Fruit fly (Drosophila melanogaster) whole organism, embryonic: ENCODE data around the gene CG9107.

Source experiments
- B-H2 ChIP-seq: fragments of 200-800 bp; sonication (Bioruptor generic); optimal IDR thresholded peaks from 2 replicates; lab custom pipeline; 2018; ENCODE audit warnings: missing biosample characterization, mild to moderate bottlenecking, missing genetic modification characterization
- CG10267 ChIP-seq: fragments of 200-800 bp; sonication (Bioruptor generic); optimal IDR thresholded peaks from 2 replicates; lab custom pipeline; 2018; ENCODE audit warnings: missing biosample characterization, mild to moderate bottlenecking, missing genetic modification characterization, moderate library complexity
- CG11560 ChIP-seq: fragments of 200-800 bp; sonication (Bioruptor generic); IDR thresholded peaks from 3 replicates; pipeline ENCODE4 v1.3.6; 2022; ENCODE audit warnings: missing biosample characterization, missing genetic modification characterization
- CG14710 ChIP-seq: fragments of 200-800 bp; sonication (Bioruptor generic); optimal IDR thresholded peaks from 3 replicates; lab custom pipeline; 2019; ENCODE audit warnings: missing biosample characterization, mild to moderate bottlenecking, missing genetic modification characterization, moderate library complexity
- CG14965 ChIP-seq: fragments of 200-800 bp; sonication (Bioruptor generic); optimal IDR thresholded peaks from 2 replicates; lab custom pipeline; 2016; ENCODE audit warnings: missing biosample characterization, missing genetic modification characterization, borderline replicate concordance
- CG1832 ChIP-seq: fragments of 200-800 bp; sonication (Bioruptor generic); optimal IDR thresholded peaks from 2 replicates; lab custom pipeline; 2017; ENCODE audit warnings: missing biosample characterization, mild to moderate bottlenecking, missing genetic modification characterization, inconsistent platforms
- CG3281 ChIP-seq: fragments of 200-800 bp; sonication (Bioruptor generic); optimal IDR thresholded peaks from 3 replicates; lab custom pipeline; 2017; ENCODE audit warnings: missing biosample characterization, mild to moderate bottlenecking, missing genetic modification characterization
- CG33213 ChIP-seq: fragments of 200-800 bp; sonication (Bioruptor generic); optimal IDR thresholded peaks from 3 replicates; lab custom pipeline; 2016; ENCODE audit warnings: missing biosample characterization, missing genetic modification characterization
- CG34376 ChIP-seq: fragments of 200-800 bp; sonication (Bioruptor generic); optimal IDR thresholded peaks from 2 replicates; lab custom pipeline; 2018; ENCODE audit warnings: missing biosample characterization, mild to moderate bottlenecking, missing genetic modification characterization
- CG3847 ChIP-seq: fragments of 200-800 bp; sonication (Bioruptor generic); IDR thresholded peaks from 2 replicates; pipeline ENCODE4 v1.3.6; 2022; ENCODE audit warnings: missing biosample characterization, missing genetic modification characterization
- CG4328 ChIP-seq: fragments of 200-800 bp; sonication (Bioruptor generic); optimal IDR thresholded peaks from 3 replicates; lab custom pipeline; 2017; ENCODE audit warnings: missing biosample characterization, missing genetic modification reagents, missing genetic modification characterization
- CG43689 ChIP-seq: fragments of 200-800 bp; sonication (Bioruptor generic); IDR thresholded peaks from 2 replicates; pipeline ENCODE4 v1.3.6; 2022; ENCODE audit warnings: missing biosample characterization, missing genetic modification characterization
- CG4730 ChIP-seq: fragments of 200-800 bp; sonication (Bioruptor generic); IDR thresholded peaks from 2 replicates; pipeline ENCODE4 v1.3.6; 2022; ENCODE audit warnings: missing biosample characterization, missing genetic modification characterization
- CG6683 ChIP-seq: fragments of 200-800 bp; sonication (Bioruptor generic); optimal IDR thresholded peaks from 2 replicates; lab custom pipeline; 2017; ENCODE audit warnings: missing biosample characterization, mild to moderate bottlenecking, missing genetic modification characterization, missing genetic modification reagents
- CG9609 ChIP-seq: fragments of 200-800 bp; sonication (Bioruptor generic); optimal IDR thresholded peaks from 3 replicates; lab custom pipeline; 2016; ENCODE audit warnings: missing biosample characterization, missing genetic modification characterization
- D19B ChIP-seq: fragments of 200-800 bp; sonication (Bioruptor generic); optimal IDR thresholded peaks from 2 replicates; lab custom pipeline; 2017; ENCODE audit warnings: missing biosample characterization, mild to moderate bottlenecking, missing genetic modification characterization
- Dip3 ChIP-seq: fragments of 200-800 bp; sonication (Bioruptor generic); optimal IDR thresholded peaks from 3 replicates; lab custom pipeline; 2016; ENCODE audit warnings: missing biosample characterization, missing genetic modification characterization
- Dp ChIP-seq: fragments of 200-800 bp; sonication (Bioruptor generic); optimal IDR thresholded peaks from 2 replicates; lab custom pipeline; 2018; ENCODE audit warnings: missing biosample characterization, mild to moderate bottlenecking, missing genetic modification characterization, moderate library complexity
- E2f2 ChIP-seq: fragments of 200-800 bp; sonication (Bioruptor generic); IDR thresholded peaks from 2 replicates; pipeline ENCODE4 v1.3.6; 2022; ENCODE audit warnings: missing biosample characterization, missing genetic modification characterization
- HHEX ChIP-seq: fragments of 200-800 bp; sonication (Bioruptor generic); optimal IDR thresholded peaks from 3 replicates; lab custom pipeline; 2017; ENCODE audit warnings: missing biosample characterization, mild to moderate bottlenecking, missing genetic modification characterization, missing genetic modification reagents
- Hmr ChIP-seq: fragments of 200-800 bp; sonication (Bioruptor generic); optimal IDR thresholded peaks from 3 replicates; lab custom pipeline; 2017; ENCODE audit warnings: mild to moderate bottlenecking, missing biosample characterization, missing genetic modification reagents, missing genetic modification characterization
- Hmx ChIP-seq: fragments of 200-800 bp; sonication (Bioruptor generic); optimal IDR thresholded peaks from 2 replicates; lab custom pipeline; 2016; ENCODE audit warnings: missing biosample characterization, missing genetic modification characterization
- Jarid2 ChIP-seq: fragments of 200-800 bp; sonication (Bioruptor generic); optimal IDR thresholded peaks from 3 replicates; lab custom pipeline; 2017; ENCODE audit warnings: mild to moderate bottlenecking, missing biosample characterization, missing genetic modification reagents, missing genetic modification characterization
- NC2β ChIP-seq: fragments of 200-800 bp; sonication (Bioruptor generic); optimal IDR thresholded peaks from 2 replicates; lab custom pipeline; 2016; ENCODE audit warnings: missing biosample characterization, missing genetic modification characterization
- Side ChIP-seq: fragments of 200-800 bp; sonication (Bioruptor generic); optimal IDR thresholded peaks from 2 replicates; lab custom pipeline; 2016; ENCODE audit warnings: missing biosample characterization, missing genetic modification characterization
- Spps ChIP-seq: fragments of 200-800 bp; sonication (Bioruptor generic); optimal IDR thresholded peaks from 2 replicates; lab custom pipeline; 2018; ENCODE audit warnings: missing biosample characterization, mild to moderate bottlenecking, missing genetic modification characterization
- Sry-β ChIP-seq: fragments of 200-800 bp; sonication (Bioruptor generic); optimal IDR thresholded peaks from 2 replicates; lab custom pipeline; 2018; ENCODE audit warnings: missing biosample characterization, mild to moderate bottlenecking, missing genetic modification characterization, moderate library complexity
- croc ChIP-seq: fragments of 200-800 bp; sonication (Bioruptor generic); conservative IDR thresholded peaks from 3 replicates; pipeline ENCODE4 v1.3.6; 2022; ENCODE audit warnings: missing biosample characterization, missing genetic modification characterization
- crol ChIP-seq: fragments of 200-800 bp; sonication (Bioruptor generic); IDR thresholded peaks from 2 replicates; pipeline ENCODE4 v1.3.6; 2022; ENCODE audit warnings: missing biosample characterization, missing genetic modification characterization
- crp ChIP-seq, 2 experiments: fragments of 200-800 bp; sonication (Bioruptor generic); optimal IDR thresholded peaks; 2 replicates in 1 of 2; 3 replicates in 1 of 2; lab custom pipeline; 2017; ENCODE audit warnings: missing biosample characterization in 2 of 2, missing genetic modification characterization in 2 of 2, mild to moderate bottlenecking in 1 of 2, moderate library complexity in 1 of 2
- dpn ChIP-seq, 2 experiments: fragments of 200-800 bp; sonication (Bioruptor generic); optimal IDR thresholded peaks; 3 replicates each; lab custom pipeline; 2016; ENCODE audit warnings: missing biosample characterization in 2 of 2, missing genetic modification characterization in 2 of 2
- esg ChIP-seq: fragments of 200-800 bp; sonication (Bioruptor generic); conservative IDR thresholded peaks from 2 replicates; pipeline ENCODE4 v1.3.6; 2022; ENCODE audit warnings: missing biosample characterization, missing genetic modification characterization
- fd102C ChIP-seq: fragments of 200-800 bp; sonication (Bioruptor generic); optimal IDR thresholded peaks from 2 replicates; lab custom pipeline; 2018; ENCODE audit warnings: missing biosample characterization, mild to moderate bottlenecking, missing genetic modification characterization, moderate library complexity
- gfzf ChIP-seq: fragments of 200-800 bp; sonication (Bioruptor generic); optimal IDR thresholded peaks from 2 replicates; lab custom pipeline; 2016; ENCODE audit warnings: missing biosample characterization, mild to moderate bottlenecking, missing genetic modification characterization, moderate library complexity
- her ChIP-seq: fragments of 200-800 bp; sonication (Bioruptor generic); optimal IDR thresholded peaks from 2 replicates; lab custom pipeline; 2016; ENCODE audit warnings: missing biosample characterization, missing genetic modification characterization
- inv ChIP-seq: fragments of 200-800 bp; sonication (Bioruptor generic); IDR thresholded peaks from 2 replicates; pipeline ENCODE4 v1.3.6; 2022; ENCODE audit warnings: missing biosample characterization, missing genetic modification characterization; ENCODE audit not compliant: partially characterized antibody
- lov ChIP-seq, 2 experiments: fragments of 200-800 bp in 1 of 2; fragments of >200 bp in 1 of 2; sonication (Bioruptor generic) in 1 of 2; IDR thresholded peaks in 1 of 2; optimal IDR thresholded peaks in 1 of 2; 2 replicates in 1 of 2; 3 replicates in 1 of 2; pipeline versions ENCODE4 v1.3.6 to Lab custom; 2017 to 2022; ENCODE audit warnings: missing biosample characterization in 1 of 2, missing genetic modification characterization in 1 of 2
- nom ChIP-seq: fragments of 200-800 bp; sonication (Bioruptor generic); optimal IDR thresholded peaks from 2 replicates; lab custom pipeline; 2017; ENCODE audit warnings: missing biosample characterization, missing genetic modification characterization, mild to moderate bottlenecking, moderate library complexity, missing genetic modification reagents
- onecut ChIP-seq: fragments of 200-800 bp; sonication (Bioruptor generic); IDR thresholded peaks from 2 replicates; pipeline ENCODE4 v1.3.6; 2022; ENCODE audit warnings: missing biosample characterization, missing genetic modification characterization
- pho ChIP-seq: fragments of 200-800 bp; sonication (Bioruptor generic); optimal IDR thresholded peaks from 2 replicates; lab custom pipeline; 2016; ENCODE audit warnings: missing biosample characterization, missing genetic modification characterization
- sim ChIP-seq: fragments of 200-800 bp; sonication (Bioruptor generic); IDR thresholded peaks from 2 replicates; pipeline ENCODE4 v1.3.6; 2022; ENCODE audit warnings: missing biosample characterization, missing genetic modification characterization
- slp2 ChIP-seq: fragments of 200-800 bp; sonication (Bioruptor generic); optimal IDR thresholded peaks from 2 replicates; lab custom pipeline; 2016; ENCODE audit warnings: missing biosample characterization, missing genetic modification characterization
- sob ChIP-seq: fragments of 200-800 bp; sonication (Bioruptor generic); IDR thresholded peaks from 2 replicates; pipeline ENCODE4 v1.3.6; 2022; ENCODE audit warnings: missing biosample characterization, missing genetic modification characterization
- sr ChIP-seq: fragments of 200-800 bp; sonication (Bioruptor generic); IDR thresholded peaks from 3 replicates; pipeline ENCODE4 v1.3.6; 2022; ENCODE audit warnings: missing biosample characterization, missing genetic modification characterization
- stwl ChIP-seq: fragments of 200-800 bp; sonication (Bioruptor generic); optimal IDR thresholded peaks from 3 replicates; lab custom pipeline; 2018; ENCODE audit warnings: missing biosample characterization, mild to moderate bottlenecking, missing genetic modification characterization, moderate library complexity
- sug ChIP-seq: fragments of 200-800 bp; optimal IDR thresholded peaks from 2 replicates; lab custom pipeline; 2019; ENCODE audit warnings: missing biosample characterization, mild to moderate bottlenecking, missing genetic modification characterization, moderate library complexity
- trh ChIP-seq: fragments of 200-800 bp; sonication (Bioruptor generic); optimal IDR thresholded peaks from 2 replicates; lab custom pipeline; 2016; ENCODE audit warnings: missing biosample characterization, missing genetic modification characterization
- twi ChIP-seq: fragments of 200-800 bp; optimal IDR thresholded peaks from 2 replicates; lab custom pipeline; 2019; ENCODE audit warnings: missing biosample characterization, mild to moderate bottlenecking, missing genetic modification characterization, moderate library complexity
- vvl ChIP-seq: fragments of 200-800 bp; sonication (Bioruptor generic); IDR thresholded peaks from 2 replicates; pipeline ENCODE4 v1.3.6; 2022; ENCODE audit warnings: missing biosample characterization, missing genetic modification characterization
- zen ChIP-seq: fragments of 200-800 bp; sonication (Bioruptor generic); optimal IDR thresholded peaks from 3 replicates; lab custom pipeline; 2018; ENCODE audit warnings: missing biosample characterization, mild to moderate bottlenecking, missing genetic modification characterization, moderate library complexity

The CG9107 gene

DNA sequence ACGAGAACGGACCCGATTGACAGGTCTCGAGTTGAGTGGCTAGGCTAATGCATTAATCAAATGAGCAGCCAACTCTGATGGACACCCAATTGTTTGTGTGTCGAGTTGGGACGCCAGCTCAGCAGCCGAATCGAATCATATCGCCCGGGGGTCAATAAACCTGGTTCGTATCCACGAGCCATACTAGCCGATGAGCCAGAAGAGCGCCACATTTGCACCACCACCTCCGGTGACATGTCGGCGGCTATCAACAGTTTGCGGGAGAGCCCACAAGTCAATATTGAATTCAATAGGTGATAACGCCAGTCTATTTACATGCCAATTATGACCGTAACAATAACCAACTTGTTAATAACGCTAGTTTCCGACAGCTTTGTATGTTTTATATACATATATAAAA, 50.2 kb downstream of the CG9107 start (continued):
- TF ChIP-seq Sry-β (GFP tag; lab: Kevin White, UChicago) (no peak), CG11560 (tag; lab: Robert Waterston, UW) (no peak), HHEX (GFP tag; lab: Kevin White, UChicago) (peak; percentile 71), twi (tag; lab: Kevin White, UChicago) (no peak), crol (no peak), Dp (GFP tag; lab: Kevin White, UChicago) (no peak), B-H2 (GFP tag; lab: Kevin White, UChicago) (peak; percentile 71), sob (GFP tag; lab: Robert Waterston, UW) (peak; percentile 72; the same call in 1 of the 2 replicates), Hmx (GFP tag; lab: Kevin White, UChicago) (no peak), inv (GFP tag; lab: Robert Waterston, UW) (no peak), CG9609 (GFP tag; lab: Kevin White, UChicago) (no peak), stwl (no peak), Side (GFP tag; lab: Kevin White, UChicago) (no peak), nom (GFP tag; lab: Kevin White, UChicago) (no peak), crp (GFP tag; optimal IDR thresholded peaks at IDR 0.05; lab: Kevin White, UChicago) (no peak), esg (GFP tag; lab: Robert Waterston, UW) (no peak), CG34376 (peak; percentile 45), sim (GFP tag; lab: Robert Waterston, UW) (no peak), her (GFP tag; lab: Kevin White, UChicago) (peak; percentile 27), sr (GFP tag; lab: Robert Waterston, UW) (peak; percentile 49; the same call in 2 of the 3 replicates), Dip3 (GFP tag; lab: Kevin White, UChicago) (peak; percentile 31), CG3281 (GFP tag; lab: Kevin White, UChicago) (peak; percentile 74), lov (optimal IDR thresholded peaks at IDR 0.05; lab: Kevin White, UChicago) (no peak), lov (GFP tag; IDR thresholded peaks at IDR 0.05; lab: Robert Waterston, UW) (peak; percentile 50; the same call in 1 of the 3 replicates), CG33213 (GFP tag; lab: Kevin White, UChicago) (no peak), CG3847 (GFP tag; lab: Robert Waterston, UW) (no peak), slp2 (GFP tag; lab: Kevin White, UChicago) (no peak), CG43689 (GFP tag; lab: Robert Waterston, UW) (0 out of 2 replicates have a peak, but pooled peaks have one; percentile 15), fd102C (GFP tag; lab: Kevin White, UChicago) (no peak), Hmr (GFP tag; lab: Kevin White, UChicago) (peak; percentile 81), trh (no peak), dpn (GFP tag; optimal IDR thresholded peaks at IDR 0.05; lab: Kevin White, UChicago) (no peak), zen (tag; lab: Kevin White, UChicago) (no peak), onecut (GFP tag; lab: Robert Waterston, UW) (peak; percentile 66), Spps (peak; percentile 6), CG4328 (GFP tag; lab: Kevin White, UChicago) (peak; percentile 78), CG6683 (GFP tag; lab: Kevin White, UChicago) (peak; percentile 39), gfzf (no peak), croc (GFP tag; lab: Robert Waterston, UW) (no peak), sug (peak; percentile 83), CG14965 (no peak), CG4730 (GFP tag; lab: Robert Waterston, UW) (no peak), pho (no peak), E2f2 (GFP tag; lab: Robert Waterston, UW) (no peak), Jarid2 (GFP tag; lab: Kevin White, UChicago) (peak; percentile 55), CG10267 (tag; lab: Kevin White, UChicago) (peak; percentile 17), CG1832 (GFP tag; lab: Kevin White, UChicago) (no peak), CG14710 (peak; percentile 43), NC2β (GFP tag; lab: Kevin White, UChicago) (no peak), vvl (GFP tag; lab: Robert Waterston, UW) (no peak), D19B (GFP tag; lab: Kevin White, UChicago) (peak; percentile 4)
